Fruit fly (Drosophila melanogaster): ENCODE measurements around the gene CG1113.
A peak's percentile ranks its signal among the peaks of the same experiment; 100 is the strongest.

CG1113 gene

DNA sequence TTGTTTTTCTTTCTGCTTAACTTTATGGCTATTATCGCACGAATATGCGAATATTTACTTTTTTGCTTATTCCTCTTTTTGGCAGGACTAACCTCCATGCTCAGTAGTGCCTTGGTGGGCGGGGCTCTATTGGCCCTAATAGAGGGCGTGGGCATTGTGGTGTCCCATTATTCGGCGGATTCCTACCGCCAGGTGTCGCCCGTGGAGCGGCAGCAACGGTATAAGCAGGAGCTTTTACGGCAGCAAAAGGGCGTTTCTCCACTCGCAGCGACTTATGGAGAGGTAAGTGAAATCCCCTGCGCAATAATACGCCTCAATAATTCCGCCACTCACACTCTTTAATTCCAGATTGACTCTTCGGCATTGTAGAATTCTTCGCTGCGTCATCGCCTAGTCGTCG is 47.7 kb downstream of the CG1113 start (continued):
- TF ChIP-seq hb (GFP tag; IDR thresholded peaks at IDR 0.05; ENCODE audit: partially characterized antibody) = 0 out of 3 replicates have a peak, but pooled peaks have one; percentile 40
- no peak for TF ChIP-seq CG9817 (tag; optimal IDR thresholded peaks at IDR 0.05)
- TF ChIP-seq MTF-1 (GFP tag; optimal IDR thresholded peaks at IDR 0.05; ENCODE audit: borderline replicate concordance) = peak; percentile 41
- no peak for TF ChIP-seq CG2712 (tag; optimal IDR thresholded peaks at IDR 0.05)
- no peak; the same call in 1 of the 2 replicates for TF ChIP-seq stc (GFP tag; IDR thresholded peaks at IDR 0.05)
- TF ChIP-seq CG7928 (GFP tag; optimal IDR thresholded peaks at IDR 0.05) = no peak
- TF ChIP-seq CG12769 (tag; optimal IDR thresholded peaks at IDR 0.05) = no peak
- TF ChIP-seq lov (optimal IDR thresholded peaks at IDR 0.05) = no peak
- TF ChIP-seq lov (GFP tag; IDR thresholded peaks at IDR 0.05) = no peak
- TF ChIP-seq CG7963 (GFP tag; IDR thresholded peaks at IDR 0.05; ENCODE audit: partially characterized antibody) = no peak
- TF ChIP-seq en (GFP tag; optimal IDR thresholded peaks at IDR 0.05) = no peak
- TF ChIP-seq slbo (GFP tag; IDR thresholded peaks at IDR 0.05) = no peak
- no peak for TF ChIP-seq repo (GFP tag; optimal IDR thresholded peaks at IDR 0.05)
- TF ChIP-seq ham (GFP tag; IDR thresholded peaks at IDR 0.05) = no peak
- TF ChIP-seq CG42726 (GFP tag; IDR thresholded peaks at IDR 0.05; ENCODE audit: partially characterized antibody) = peak; percentile 54; the same call in 1 of the 2 replicates
- TF ChIP-seq bcd (GFP tag; optimal IDR thresholded peaks at IDR 0.05) = peak; percentile 18
- TF ChIP-seq so (GFP tag; IDR thresholded peaks at IDR 0.05) = no peak
- no peak for TF ChIP-seq oc (tag; optimal IDR thresholded peaks at IDR 0.05)
- TF ChIP-seq CG8290 (GFP tag; optimal IDR thresholded peaks at IDR 0.05) = peak; percentile 14
- peak in 1 of 2 experiments; percentile 62 for TF ChIP-seq CG8290 (tag; optimal IDR thresholded peaks at IDR 0.05)
- TF ChIP-seq CG17612 (GFP tag; IDR thresholded peaks at IDR 0.05) = no peak
- no peak for TF ChIP-seq dm (GFP tag; optimal IDR thresholded peaks at IDR 0.05)
- peak; percentile 13 for TF ChIP-seq CG2678 (tag; optimal IDR thresholded peaks at IDR 0.05)
- no peak for TF ChIP-seq ttk (GFP tag; IDR thresholded peaks at IDR 0.05)
- TF ChIP-seq zfh1 (GFP tag; IDR thresholded peaks at IDR 0.05) = peak; percentile 61; the same call in 1 of the 3 replicates
- TF ChIP-seq jing (GFP tag; optimal IDR thresholded peaks at IDR 0.05) = no peak
- no peak for TF ChIP-seq bbx (GFP tag; IDR thresholded peaks at IDR 0.05; ENCODE audit: partially characterized antibody)
- TF ChIP-seq wdn (GFP tag; IDR thresholded peaks at IDR 0.05) = no peak
- TF ChIP-seq cato (GFP tag; optimal IDR thresholded peaks at IDR 0.05; ENCODE audit: borderline replicate concordance) = no peak
- TF ChIP-seq CG8765 (GFP tag; IDR thresholded peaks at IDR 0.05) = no peak
- TF ChIP-seq B-H1 (GFP tag; IDR thresholded peaks at IDR 0.05) = no peak
- TF ChIP-seq CG2875 (GFP tag; optimal IDR thresholded peaks at IDR 0.05) = no peak
- TF ChIP-seq zen (tag; optimal IDR thresholded peaks at IDR 0.05) = no peak
- TF ChIP-seq Fer2 (tag; optimal IDR thresholded peaks at IDR 0.05) = no peak
- peak; percentile 22; the same call in 1 of the 2 replicates for TF ChIP-seq HLH3B (GFP tag; IDR thresholded peaks at IDR 0.05)
- no peak for TF ChIP-seq CG34224 (GFP tag; IDR thresholded peaks at IDR 0.05; ENCODE audit: partially characterized antibody)
- no peak for TF ChIP-seq hth (optimal IDR thresholded peaks at IDR 0.05)
- TF ChIP-seq tin (GFP tag; optimal IDR thresholded peaks at IDR 0.05) = peak; percentile 51
- no peak for TF ChIP-seq CG11723 (GFP tag; optimal IDR thresholded peaks at IDR 0.05)
- no peak for TF ChIP-seq z (GFP tag; IDR thresholded peaks at IDR 0.05)
- no peak for TF ChIP-seq dmrt11E (tag; optimal IDR thresholded peaks at IDR 0.05)
- no peak for TF ChIP-seq CG7271 (tag; optimal IDR thresholded peaks at IDR 0.05)
- TF ChIP-seq psq (GFP tag; optimal IDR thresholded peaks at IDR 0.05) = no peak
- no peak for TF ChIP-seq CG6272 (GFP tag; IDR thresholded peaks at IDR 0.05)
- no peak for TF ChIP-seq fu2 (GFP tag; optimal IDR thresholded peaks at IDR 0.05)
- no peak for TF ChIP-seq tll (GFP tag; optimal IDR thresholded peaks at IDR 0.05)
- TF ChIP-seq CG32772 (GFP tag; IDR thresholded peaks at IDR 0.05) = no peak
- peak; percentile 32 for TF ChIP-seq dmrt99B (tag; optimal IDR thresholded peaks at IDR 0.05)
- TF ChIP-seq CG31441 (GFP tag; IDR thresholded peaks at IDR 0.05) = no peak
- TF ChIP-seq CG3281 (GFP tag; optimal IDR thresholded peaks at IDR 0.05) = no peak
- no peak for TF ChIP-seq CG43689 (GFP tag; IDR thresholded peaks at IDR 0.05)
- peak; percentile 13 for TF ChIP-seq CG30431 (GFP tag; optimal IDR thresholded peaks at IDR 0.05)

Measured in whole organism, embryonic.